Fruit fly (Drosophila melanogaster) S2 (cell line): Measurements from ENCODE around the gene MFS9.

Source experiments
- CG8478 ChIP-seq: fragments of >200 bp; optimal IDR thresholded peaks from 2 replicates; lab custom pipeline; 2018
- CTCF ChIP-seq, 2 experiments: fragments of >200 bp; optimal IDR thresholded peaks; 2 replicates each; lab custom pipeline; 2018

Gene MFS9

DNA sequence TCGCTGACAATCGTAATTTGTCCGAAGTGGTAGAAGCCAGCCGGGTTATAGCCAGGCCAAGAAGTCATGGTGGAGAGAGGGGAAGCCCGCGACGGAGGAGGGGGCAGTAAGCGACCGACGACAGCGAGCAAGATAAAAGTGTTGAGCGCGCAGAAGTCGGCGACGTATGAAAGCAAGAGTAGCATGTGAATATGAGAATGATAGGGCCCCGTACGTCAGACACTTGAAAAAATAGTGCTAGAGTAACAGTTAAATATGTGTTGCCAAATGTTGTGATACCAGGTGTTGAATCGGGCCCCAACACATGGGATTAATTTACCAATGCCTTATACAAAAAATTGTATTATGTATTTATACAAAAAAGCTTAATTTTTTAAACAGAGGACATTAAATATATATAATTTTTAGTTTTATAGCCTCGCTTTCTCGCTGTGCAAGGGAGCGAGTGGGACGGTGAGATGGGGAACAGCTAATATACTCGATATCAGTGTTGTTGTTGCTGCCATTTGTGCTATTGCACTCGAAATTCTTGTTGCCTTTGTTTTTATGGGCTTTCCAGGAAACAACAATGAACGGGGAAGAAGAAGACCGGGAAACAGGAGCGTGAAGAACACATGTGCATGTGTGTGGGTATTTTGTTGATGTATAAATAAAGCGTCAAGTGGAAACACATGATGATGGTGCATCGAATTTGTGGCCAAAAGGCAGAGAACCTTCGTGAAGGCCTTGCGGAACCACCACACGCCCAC is 37.8 kb upstream of the MFS9 start:
- no peak for TF ChIP-seq CG8478
- TF ChIP-seq CTCF (optimal IDR thresholded peaks at IDR 0.05; lab: Kevin White, UChicago) = no peak

DNA sequence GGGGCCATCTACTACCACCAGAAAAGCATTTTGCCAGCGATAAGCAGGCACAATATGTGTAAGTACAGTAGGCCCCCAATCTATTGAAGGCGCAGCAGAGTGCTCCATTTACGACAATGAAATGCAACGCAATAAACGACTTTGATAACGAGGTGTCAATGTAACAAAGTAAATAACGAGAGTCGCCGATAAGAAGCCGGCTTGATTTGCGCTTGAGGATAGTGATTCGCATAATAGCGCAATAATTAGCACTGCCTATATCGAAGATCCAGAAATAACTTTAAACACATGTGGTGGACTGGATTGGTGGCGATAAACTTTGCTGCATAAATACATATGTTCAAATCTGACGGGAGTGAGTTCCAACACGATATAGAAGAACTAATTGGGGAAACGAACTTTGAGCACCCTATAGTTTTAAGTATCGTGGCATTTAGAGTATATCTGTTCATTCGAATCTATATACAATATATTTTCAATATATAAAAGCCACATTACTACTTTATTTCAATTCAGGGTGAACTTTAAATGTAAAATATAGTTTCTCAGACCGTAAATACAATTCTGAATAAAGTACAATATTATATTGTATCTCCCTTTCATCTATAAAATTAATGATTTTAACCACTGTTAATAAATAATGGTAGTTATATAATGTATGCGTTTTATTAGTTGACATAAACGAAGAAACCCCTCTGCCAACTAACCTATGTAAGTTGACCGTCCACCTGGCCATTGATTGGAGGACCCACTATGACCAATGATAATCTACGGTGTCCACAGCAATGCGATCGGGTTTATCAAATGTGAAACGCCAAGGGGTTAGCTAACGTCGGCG is 37.0 kb upstream of the MFS9 start:
- TF ChIP-seq CTCF (optimal IDR thresholded peaks at IDR 0.05; lab: Kevin White, UChicago) = no peak
- no peak for TF ChIP-seq CG8478

DNA sequence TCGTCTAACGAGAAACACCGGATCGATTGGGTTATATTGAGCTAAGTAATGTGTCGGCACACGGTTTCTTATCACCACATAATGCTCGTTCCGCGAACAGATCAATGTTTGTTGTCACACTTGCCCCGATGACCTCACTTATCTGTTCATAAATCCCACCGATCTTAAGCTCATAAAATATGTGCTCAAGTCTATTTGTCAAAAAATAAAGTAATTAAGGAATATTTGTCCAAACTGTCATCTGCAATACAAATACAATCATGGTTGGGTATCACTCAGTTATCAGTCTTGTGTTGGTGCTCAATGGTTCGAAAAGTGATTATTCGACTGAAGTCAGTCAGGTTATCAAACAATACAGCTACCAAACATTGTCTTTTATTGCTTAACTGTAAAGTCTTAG is 36.0 kb upstream of the MFS9 start:
- TF ChIP-seq CG8478 (no peak), CTCF (optimal IDR thresholded peaks at IDR 0.05; lab: Kevin White, UChicago) (no peak)

DNA sequence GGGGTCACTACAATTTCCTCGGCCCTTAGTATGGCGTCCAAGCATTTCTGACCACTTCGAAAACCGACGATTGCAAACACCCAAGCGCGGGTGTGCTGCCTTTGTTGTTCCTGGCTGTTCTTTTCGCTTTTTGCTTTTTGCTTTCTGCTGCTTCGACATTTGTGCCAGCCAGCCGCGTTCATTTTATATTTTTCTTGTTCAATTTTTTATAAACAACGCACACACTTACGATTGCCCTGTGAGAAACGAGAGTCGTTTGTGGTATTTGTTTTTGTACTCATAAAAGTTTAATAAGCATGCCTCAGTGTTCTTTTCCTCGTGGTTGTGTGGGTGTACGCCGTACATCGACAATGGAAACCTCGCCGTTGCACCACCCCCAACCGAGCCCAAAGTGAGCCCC is 35.5 kb upstream of the MFS9 start:
- no peak for TF ChIP-seq CG8478
- no peak for TF ChIP-seq CTCF (optimal IDR thresholded peaks at IDR 0.05; lab: Kevin White, UChicago)

DNA sequence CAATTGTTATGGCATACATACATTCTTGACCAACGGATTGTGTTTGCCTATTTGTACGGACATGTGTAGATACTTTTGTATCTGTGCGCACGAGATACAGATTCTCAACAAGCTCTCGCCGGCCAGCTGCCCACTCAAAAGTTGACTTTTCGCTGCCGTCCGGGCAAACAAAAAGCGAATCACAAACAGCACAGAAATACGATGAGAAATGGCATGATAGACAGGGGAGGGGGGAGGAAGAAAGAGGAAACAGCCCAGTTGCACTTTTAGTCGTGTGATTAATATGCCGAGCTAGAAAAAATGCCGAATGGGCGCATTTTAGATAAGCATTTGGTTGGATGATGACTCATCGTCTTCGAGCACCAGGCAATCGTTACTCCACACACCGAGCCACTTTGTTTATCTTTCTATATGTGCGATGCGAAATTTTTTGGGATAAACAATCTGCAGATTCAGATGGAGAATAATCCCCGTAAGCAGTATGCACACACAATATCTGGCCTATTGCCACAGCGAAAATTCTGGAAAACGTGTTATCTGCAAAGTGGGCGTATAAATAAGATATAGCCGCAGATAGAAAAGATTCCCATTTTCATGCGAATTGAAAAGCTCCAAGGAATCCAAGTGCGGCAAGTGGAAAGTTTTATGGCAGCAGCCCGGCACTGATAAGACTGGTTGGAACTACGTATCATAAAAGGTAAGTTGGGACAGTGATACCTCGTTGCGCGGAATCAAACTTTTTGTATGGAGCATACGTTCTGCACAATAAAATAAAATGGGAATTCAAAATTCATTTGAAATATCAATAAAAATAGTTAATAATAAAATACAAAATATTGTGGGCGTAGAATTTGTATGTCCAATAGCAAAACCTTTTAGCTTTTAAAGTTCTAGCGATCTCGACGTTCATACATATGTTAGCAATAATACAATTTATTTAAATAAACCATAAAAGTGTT is 34.7 kb upstream of the MFS9 start:
- TF ChIP-seq CG8478 (no peak), CTCF (optimal IDR thresholded peaks at IDR 0.05; lab: Kevin White, UChicago) (no peak)

DNA sequence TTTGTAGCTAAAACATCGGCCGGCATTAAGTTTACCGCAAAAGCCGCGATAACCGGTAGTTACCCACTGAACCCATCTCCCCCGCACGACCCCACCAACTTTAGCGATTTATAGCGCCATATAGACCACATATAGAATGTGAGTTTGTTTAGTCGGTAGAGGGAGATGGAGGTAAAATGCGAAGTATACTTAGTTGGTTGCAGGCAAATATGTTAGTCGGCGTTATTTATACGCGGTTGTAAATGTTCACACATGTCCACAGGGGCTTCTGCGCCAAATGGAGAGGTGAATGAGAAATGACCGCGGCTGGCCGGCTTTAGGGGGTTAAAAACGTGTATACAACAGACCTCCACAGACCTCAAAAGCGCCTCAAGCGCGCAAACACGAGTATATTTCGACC is 33.4 kb upstream of the MFS9 start:
- TF ChIP-seq CTCF (optimal IDR thresholded peaks at IDR 0.05; lab: Kevin White, UChicago) (no peak), CG8478 (no peak)

DNA sequence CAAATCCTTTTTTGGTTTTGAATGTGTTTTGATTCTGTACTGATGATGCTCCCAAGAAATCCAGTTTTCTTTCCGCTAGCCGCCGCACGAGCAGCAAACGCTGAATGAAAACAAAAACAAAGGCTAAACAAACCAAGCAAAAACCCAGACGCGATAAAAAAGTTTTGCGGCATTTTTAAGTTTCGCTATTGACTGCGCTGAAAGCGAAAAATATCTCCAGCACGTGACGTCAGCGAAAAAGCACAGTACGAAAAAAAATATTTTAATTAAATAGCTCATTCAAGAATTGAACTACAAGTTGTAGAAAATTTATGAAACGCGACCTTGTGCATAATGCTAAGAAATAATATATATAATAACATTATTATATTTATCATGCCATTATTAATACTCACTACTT is 32.7 kb upstream of the MFS9 start:
- no peak for TF ChIP-seq CTCF (optimal IDR thresholded peaks at IDR 0.05; lab: Kevin White, UChicago)
- TF ChIP-seq CG8478 = no peak

DNA sequence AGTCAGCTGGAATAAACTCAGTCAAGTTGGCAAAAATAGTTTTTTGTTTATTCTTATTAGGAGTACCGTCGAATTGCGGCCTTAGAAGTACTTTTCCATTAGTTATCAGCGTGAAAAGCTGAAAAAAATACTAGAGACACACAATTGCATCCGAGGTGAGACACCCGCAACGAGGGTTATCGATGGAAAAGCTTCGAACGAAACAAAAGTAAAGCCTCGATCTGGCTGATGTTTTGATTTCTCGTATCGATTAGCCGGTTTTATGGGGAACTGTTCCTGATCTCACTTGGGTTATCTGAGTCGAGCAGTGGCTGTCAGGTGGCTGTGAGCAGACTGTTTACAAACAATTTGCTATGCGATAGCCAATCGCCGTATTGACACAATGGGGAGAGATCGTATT is 31.5 kb upstream of the MFS9 start:
- TF ChIP-seq CG8478 (no peak), CTCF (optimal IDR thresholded peaks at IDR 0.05; lab: Kevin White, UChicago) (no peak)

DNA sequence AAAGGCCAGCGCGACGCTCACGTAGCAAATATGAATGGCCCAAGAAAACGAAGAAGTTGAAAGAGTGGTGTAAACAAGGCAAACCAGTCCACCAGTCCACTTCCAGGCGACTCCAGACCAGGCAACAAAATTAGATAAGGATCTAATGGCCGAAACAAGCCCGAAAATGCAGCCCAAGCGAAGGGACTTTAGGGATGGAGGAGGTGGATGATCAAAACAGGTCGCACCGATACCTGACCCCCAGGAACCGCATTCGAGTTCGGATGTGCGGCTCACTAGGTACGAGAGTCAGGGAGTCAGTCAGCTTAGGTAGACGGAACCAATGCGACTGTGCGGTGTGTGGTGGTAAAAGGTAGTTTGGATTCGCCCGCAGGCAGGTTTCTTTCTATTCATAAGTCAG is 31.0 kb upstream of the MFS9 start:
- no peak for TF ChIP-seq CTCF (optimal IDR thresholded peaks at IDR 0.05; lab: Kevin White, UChicago)
- TF ChIP-seq CG8478 = no peak

DNA sequence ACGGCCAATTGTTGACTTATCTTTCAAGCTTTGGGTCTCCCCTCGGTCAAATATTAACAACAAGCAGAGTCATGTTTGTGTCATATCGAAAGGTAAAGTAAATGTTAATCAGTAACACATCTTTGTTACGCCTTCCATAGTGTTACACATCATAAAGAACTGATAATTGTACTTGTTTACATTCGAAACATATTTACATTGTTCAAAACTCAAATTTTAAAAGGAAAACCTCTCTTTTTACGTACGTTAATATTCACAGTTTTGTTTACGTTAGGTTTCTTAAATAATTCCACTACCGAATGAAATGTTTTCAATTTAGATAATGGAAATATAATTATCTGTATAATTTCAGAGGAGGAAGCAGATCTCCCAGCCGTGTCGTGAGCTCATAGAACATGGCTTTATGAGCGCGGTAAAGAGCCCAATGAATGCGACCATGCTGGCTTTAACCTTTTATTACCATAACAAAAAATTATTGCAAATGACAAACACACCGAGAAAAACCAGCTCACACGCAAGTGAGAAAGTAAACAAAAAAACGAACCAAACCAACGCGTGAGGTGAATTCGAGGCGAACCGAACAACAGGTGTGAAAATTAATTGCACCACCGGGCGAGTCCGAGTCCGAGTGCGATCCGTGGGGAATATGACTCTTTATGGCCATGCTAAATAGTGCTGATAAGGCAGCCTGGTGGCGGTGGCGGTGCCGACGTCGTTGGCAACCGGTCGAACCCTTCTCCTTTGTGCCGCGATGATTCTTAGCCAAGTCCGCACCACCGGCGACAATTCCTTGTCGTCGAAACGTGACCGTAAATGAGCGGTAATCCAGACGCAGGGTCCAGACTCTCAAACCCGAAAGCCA is 30.2 kb upstream of the MFS9 start:
- TF ChIP-seq CG8478 (no peak), CTCF (optimal IDR thresholded peaks at IDR 0.05; lab: Kevin White, UChicago) (no peak)

DNA sequence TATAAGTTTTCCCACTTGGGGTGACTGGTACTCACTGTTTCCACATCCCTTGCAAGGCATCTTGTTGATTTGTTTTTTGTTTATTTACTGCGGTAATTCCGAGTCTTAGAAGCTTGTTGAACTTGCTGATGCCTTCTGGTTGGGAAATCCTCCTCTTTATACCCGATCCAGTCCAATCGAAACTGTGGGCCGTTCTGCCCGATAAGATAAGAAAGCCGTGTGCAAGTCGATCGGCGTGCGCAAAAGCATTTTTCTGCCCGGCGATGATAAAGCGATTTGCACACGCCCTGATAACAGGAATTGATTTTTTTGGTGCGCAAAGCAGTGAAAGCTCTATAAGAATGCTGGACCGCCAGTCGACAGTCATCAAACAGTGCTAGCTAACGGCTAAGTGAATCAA is 22.3 kb upstream of the MFS9 start, which contains the start of the genes MtnE and MtnD:
TSS of gene MtnE (minus strand) at position 130 of the 400 bp plus-strand sequence.
TSS of gene MtnD (plus strand) at position 388 of the 400 bp plus-strand sequence.
- no peak for TF ChIP-seq CG8478
- TF ChIP-seq CTCF (optimal IDR thresholded peaks at IDR 0.05; lab: Kevin White, UChicago) = no peak

DNA sequence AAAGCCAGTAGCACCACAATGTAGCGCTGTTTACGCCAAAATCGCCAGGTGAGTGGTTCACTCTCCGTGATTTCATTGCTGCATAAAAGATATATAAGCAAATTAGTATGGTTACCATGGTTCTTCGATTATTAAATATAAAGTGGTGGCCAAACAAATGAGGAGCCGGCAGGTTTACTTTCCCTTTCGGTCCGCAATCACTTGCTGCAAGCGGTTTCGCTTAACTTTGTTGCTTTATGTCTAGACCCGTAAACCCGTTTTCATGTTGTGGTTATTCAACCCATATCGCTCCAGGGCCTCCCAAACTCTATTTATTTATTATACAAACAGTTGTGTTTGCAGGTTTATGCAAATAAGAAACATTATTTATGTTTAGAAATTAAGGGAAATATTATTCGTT is 2.9 kb downstream of the MFS9 start:
- TF ChIP-seq CG8478 (no peak), CTCF (optimal IDR thresholded peaks at IDR 0.05; lab: Kevin White, UChicago) (no peak)

DNA sequence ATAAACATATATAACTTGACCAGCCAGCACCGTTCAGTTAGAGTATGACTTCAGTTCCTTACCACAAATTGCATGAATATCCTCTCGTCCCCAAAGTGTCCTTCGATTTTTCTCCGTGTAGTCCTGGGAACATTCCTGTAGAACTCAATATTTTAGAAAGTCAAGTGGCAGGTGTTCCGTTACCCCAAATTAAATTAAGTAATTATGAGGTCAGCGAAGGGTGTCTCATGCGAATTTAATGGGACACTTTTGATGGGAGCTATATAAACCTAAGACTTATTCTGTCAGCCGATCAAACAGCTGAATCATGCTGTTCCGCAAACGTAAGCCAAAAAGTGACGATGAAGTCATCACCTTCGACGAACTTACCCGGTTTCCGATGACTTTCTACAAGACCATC is 7.8 kb downstream of the MFS9 start, which contains the start of gene Or92a:
TSS of gene Or92a (plus strand) at position 301 of the 400 bp plus-strand sequence.
- no peak for TF ChIP-seq CTCF (optimal IDR thresholded peaks at IDR 0.05; lab: Kevin White, UChicago)
- no peak for TF ChIP-seq CG8478

DNA sequence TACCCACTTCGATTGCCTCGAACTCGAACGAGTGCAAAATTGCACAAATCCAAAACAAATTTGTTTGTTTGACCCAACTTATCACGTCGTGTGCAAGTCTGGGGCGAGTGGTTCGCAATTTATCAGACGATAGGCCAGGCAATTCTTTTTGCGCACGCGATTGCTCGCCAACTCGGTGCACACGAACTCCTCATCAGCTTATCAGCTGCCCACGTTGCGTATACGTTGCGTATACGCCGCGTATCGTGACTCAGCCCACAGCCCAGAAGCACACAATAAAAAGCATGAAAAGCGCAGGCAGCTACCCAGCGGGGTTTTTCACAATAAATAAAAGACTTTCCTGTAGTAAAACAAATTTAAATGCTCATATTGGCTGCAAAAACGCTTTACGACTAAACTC is 8.6 kb downstream of the MFS9 start, which contains the start of gene MtnB:
TSS of gene MtnB (minus strand) at position 101 of the 400 bp plus-strand sequence.
- no peak for TF ChIP-seq CG8478
- TF ChIP-seq CTCF (optimal IDR thresholded peaks at IDR 0.05; lab: Kevin White, UChicago) = no peak
